Worm (Caenorhabditis elegans) whole organism, L3 larva: Measurements from ENCODE around the gene T03G11.10.

ENCODE experiments used
- aly-2 ChIP-seq: fragments of 150-350 bp; optimal IDR thresholded peaks from 2 replicates; lab custom pipeline; 2014; ENCODE audit warnings: missing biosample characterization, missing genetic modification characterization
- ama-1 ChIP-seq: fragments of 150-350 bp; optimal IDR thresholded peaks from 2 replicates; lab custom pipeline; 2018
- ceh-16 ChIP-seq: sonication (generic microtip); optimal IDR thresholded peaks from 2 replicates; lab custom pipeline; 2017; ENCODE audit warnings: missing biosample characterization, missing genetic modification characterization
- ceh-28 ChIP-seq: fragments of 150-350 bp; optimal IDR thresholded peaks from 2 replicates; lab custom pipeline; 2014; ENCODE audit warnings: missing biosample characterization, missing genetic modification reagents, missing genetic modification characterization
- ceh-9 ChIP-seq: sonication (generic microtip); optimal IDR thresholded peaks from 2 replicates; lab custom pipeline; 2018; ENCODE audit warnings: missing biosample characterization, missing genetic modification characterization
- daf-12 ChIP-seq: fragments of 150-350 bp; optimal IDR thresholded peaks from 2 replicates; lab custom pipeline; 2014; ENCODE audit warnings: missing biosample characterization, missing genetic modification reagents, missing genetic modification characterization
- egl-27 ChIP-seq: sonication (generic microtip); optimal IDR thresholded peaks from 4 replicates; lab custom pipeline; 2017; ENCODE audit warnings: missing biosample characterization, missing genetic modification reagents, missing genetic modification characterization
- egl-5 ChIP-seq: fragments of 150-350 bp; optimal IDR thresholded peaks from 2 replicates; lab custom pipeline; 2017; ENCODE audit warnings: missing biosample characterization, missing genetic modification reagents, missing genetic modification characterization, inconsistent platforms
- elt-1 ChIP-seq: fragments of 150-350 bp; optimal IDR thresholded peaks from 2 replicates; lab custom pipeline; 2014; ENCODE audit warnings: missing biosample characterization, missing genetic modification characterization
- elt-2 ChIP-seq: sonication (generic microtip); optimal IDR thresholded peaks from 2 replicates; lab custom pipeline; 2016; ENCODE audit warnings: missing genetic modification reagents, mild to moderate bottlenecking, missing genetic modification characterization, missing compliant biosample characterization
- elt-3 ChIP-seq, 3 experiments: fragments of 150-350 bp in 1 of 3; sonication (generic microtip) in 2 of 3; optimal IDR thresholded peaks; 2 replicates in 2 of 3; 4 replicates in 1 of 3; lab custom pipeline; 2014 to 2017; ENCODE audit warnings: missing biosample characterization in 3 of 3, missing genetic modification characterization in 3 of 3
- eor-1 ChIP-seq, 2 experiments: fragments of 150-350 bp; optimal IDR thresholded peaks; 2 replicates each; lab custom pipeline; 2014 to 2018; ENCODE audit warnings: missing biosample characterization in 2 of 2, missing genetic modification characterization in 2 of 2
- fkh-2 ChIP-seq: fragments of 150-350 bp; optimal IDR thresholded peaks from 2 replicates; lab custom pipeline; 2014; ENCODE audit warnings: missing biosample characterization, missing genetic modification reagents, missing genetic modification characterization
- hmg-11 ChIP-seq: sonication (generic microtip); optimal IDR thresholded peaks from 2 replicates; lab custom pipeline; 2016; ENCODE audit warnings: missing genetic modification characterization, missing compliant biosample characterization
- lin-15B ChIP-seq: fragments of 150-350 bp; optimal IDR thresholded peaks from 2 replicates; lab custom pipeline; 2014; ENCODE audit warnings: missing biosample characterization, missing genetic modification characterization
- lsy-12 ChIP-seq: sonication (generic microtip); optimal IDR thresholded peaks from 2 replicates; lab custom pipeline; 2016; ENCODE audit warnings: mild to moderate bottlenecking, missing genetic modification characterization, missing compliant biosample characterization
- mdl-1 ChIP-seq: fragments of 150-350 bp; optimal IDR thresholded peaks from 2 replicates; lab custom pipeline; 2014; ENCODE audit warnings: missing biosample characterization, missing genetic modification characterization
- mml-1 ChIP-seq: fragments of 150-350 bp; sonication (generic microtip); optimal IDR thresholded peaks from 3 replicates; lab custom pipeline; 2014; ENCODE audit warnings: missing biosample characterization, missing genetic modification characterization
- nfya-1 ChIP-seq: sonication (generic microtip); optimal IDR thresholded peaks from 2 replicates; lab custom pipeline; 2017; ENCODE audit warnings: missing genetic modification characterization, mild to moderate bottlenecking, missing compliant biosample characterization, antibody characterized with exemption, moderate library complexity; ENCODE audit not compliant: insufficient read depth
- nhr-11 ChIP-seq: fragments of 150-350 bp; optimal IDR thresholded peaks from 2 replicates; lab custom pipeline; 2014; ENCODE audit warnings: missing biosample characterization, missing genetic modification characterization
- nhr-12 ChIP-seq: fragments of 150-350 bp; optimal IDR thresholded peaks from 2 replicates; lab custom pipeline; 2014; ENCODE audit warnings: missing biosample characterization, missing genetic modification characterization
- nhr-23 ChIP-seq: fragments of 150-350 bp; optimal IDR thresholded peaks from 2 replicates; lab custom pipeline; 2014; ENCODE audit warnings: missing biosample characterization, missing genetic modification reagents, missing genetic modification characterization
- nhr-237 ChIP-seq: fragments of 150-350 bp; optimal IDR thresholded peaks from 2 replicates; lab custom pipeline; 2014; ENCODE audit warnings: missing biosample characterization, missing genetic modification characterization
- nhr-25 ChIP-seq: sonication (generic microtip); optimal IDR thresholded peaks from 2 replicates; lab custom pipeline; 2017; ENCODE audit warnings: missing biosample characterization, missing genetic modification characterization
- nhr-43 ChIP-seq: sonication (generic microtip); optimal IDR thresholded peaks from 2 replicates; lab custom pipeline; 2016; ENCODE audit warnings: mild to moderate bottlenecking, missing genetic modification characterization, missing compliant biosample characterization; ENCODE audit not compliant: poor library complexity, severe bottlenecking
- nhr-67 ChIP-seq: fragments of 150-350 bp; optimal IDR thresholded peaks from 2 replicates; lab custom pipeline; 2014; ENCODE audit warnings: missing biosample characterization, missing genetic modification characterization
- pha-4 ChIP-seq: fragments of 150-350 bp; optimal IDR thresholded peaks from 2 replicates; lab custom pipeline; 2014; ENCODE audit warnings: missing biosample characterization, missing genetic modification reagents, missing genetic modification characterization
- sea-2 ChIP-seq: fragments of 150-350 bp; sonication (generic microtip); optimal IDR thresholded peaks from 4 replicates; lab custom pipeline; 2014; ENCODE audit warnings: missing biosample characterization, missing genetic modification reagents, missing genetic modification characterization
- skn-1 ChIP-seq: fragments of 150-350 bp; optimal IDR thresholded peaks from 2 replicates; lab custom pipeline; 2014; ENCODE audit warnings: missing biosample characterization, missing genetic modification characterization
- snpc-4 ChIP-seq: fragments of 150-350 bp; optimal IDR thresholded peaks from 2 replicates; lab custom pipeline; 2014; ENCODE audit warnings: missing biosample characterization, missing genetic modification characterization
- tbx-2 ChIP-seq: sonication (generic microtip); optimal IDR thresholded peaks from 2 replicates; lab custom pipeline; 2016; ENCODE audit warnings: mild to moderate bottlenecking, missing genetic modification characterization, missing compliant biosample characterization
- unc-39 ChIP-seq: sonication (generic microtip); optimal IDR thresholded peaks from 4 replicates; lab custom pipeline; 2017; ENCODE audit warnings: missing biosample characterization, missing genetic modification characterization
- ztf-11 ChIP-seq: fragments of 150-350 bp; optimal IDR thresholded peaks from 2 replicates; lab custom pipeline; 2014; ENCODE audit warnings: missing biosample characterization, missing genetic modification characterization

Gene T03G11.10

DNA sequence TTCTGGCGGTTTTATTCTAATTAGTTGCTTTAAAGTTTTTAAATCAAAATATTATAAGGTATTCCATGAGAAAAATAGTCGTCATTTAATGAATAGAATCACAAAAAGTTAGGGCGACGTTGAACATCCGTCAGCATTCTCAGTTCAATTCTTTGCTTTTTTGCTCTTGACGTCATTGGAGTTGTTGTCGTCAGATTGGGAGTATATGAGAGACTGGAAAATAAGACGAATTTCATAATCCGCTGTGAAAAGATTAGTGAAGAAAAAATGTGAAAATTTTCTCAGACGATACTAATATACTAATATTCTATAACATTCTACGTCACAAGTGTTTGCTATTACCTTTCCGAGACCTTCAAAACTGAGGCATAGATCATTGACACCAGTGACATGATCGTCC, 19.6 kb downstream of the T03G11.10 start:
- TF ChIP-seq nhr-25 (tag; lab: Kevin White, UChicago) (no peak), aly-2 (tag; lab: Kevin White, UChicago) (no peak), egl-5 (tag; lab: Kevin White, UChicago) (no peak), tbx-2 (tag; lab: Kevin White, UChicago) (no peak), lin-15B (no peak), sea-2 (GFP tag; lab: Kevin White, UChicago) (no peak), elt-3 (tag; optimal IDR thresholded peaks at IDR 0.05; lab: Kevin White, UChicago) (no peak), nhr-23 (tag; lab: Kevin White, UChicago) (no peak), ceh-9 (tag; lab: Kevin White, UChicago) (no peak), eor-1 (tag; optimal IDR thresholded peaks at IDR 0.05; lab: Kevin White, UChicago) (no peak), elt-1 (tag; lab: Kevin White, UChicago) (no peak), daf-12 (tag; lab: Kevin White, UChicago) (no peak), mml-1 (tag; lab: Kevin White, UChicago) (no peak), skn-1 (tag; lab: Kevin White, UChicago) (no peak), fkh-2 (tag; lab: Kevin White, UChicago) (no peak), nhr-11 (tag; lab: Kevin White, UChicago) (no peak), ceh-16 (tag; lab: Kevin White, UChicago) (no peak), nhr-12 (tag; lab: Kevin White, UChicago) (no peak), egl-27 (no peak)

- TF ChIP-seq ztf-11 (no peak), nhr-23 (tag; lab: Kevin White, UChicago) (peak; percentile 84), sea-2 (GFP tag; lab: Kevin White, UChicago) (no peak), ceh-28 (tag; lab: Kevin White, UChicago) (no peak), eor-1 (tag; optimal IDR thresholded peaks at IDR 0.05; lab: Kevin White, UChicago) (no peak), lin-15B (no peak), nhr-67 (no peak)
Observed at ce11 chrX:5150389-5150788, 20.6 kb downstream of the T03G11.10 start, which contains the start of gene dpy-8. Gene dpy-8, minus strand, starts transcription at chrX:5150476.

ce11 chrX:5147918-5148317, 23.1 kb downstream of the T03G11.10 start, which contains the start of gene C31H2.14:
Gene C31H2.14, plus strand, starts transcription at chrX:5148218.
- TF ChIP-seq nhr-11 (tag; lab: Kevin White, UChicago) (no peak), sea-2 (GFP tag; lab: Kevin White, UChicago) (no peak), snpc-4 (tag; lab: Kevin White, UChicago) (no peak), aly-2 (tag; lab: Kevin White, UChicago) (no peak), elt-2 (tag; lab: Kevin White, UChicago) (no peak), nhr-43 (tag; lab: Kevin White, UChicago) (peak; percentile 49), ama-1 (lab: Kevin White, UChicago) (no peak), mdl-1 (tag; lab: Kevin White, UChicago) (no peak), nfya-1 (tag; lab: Kevin White, UChicago) (no peak), nhr-237 (tag; lab: Kevin White, UChicago) (no peak), daf-12 (tag; lab: Kevin White, UChicago) (no peak), elt-3 (tag; optimal IDR thresholded peaks at IDR 0.05; lab: Kevin White, UChicago) (no peak), hmg-11 (tag; lab: Kevin White, UChicago) (no peak), nhr-23 (tag; lab: Kevin White, UChicago) (peak; percentile 75)

DNA sequence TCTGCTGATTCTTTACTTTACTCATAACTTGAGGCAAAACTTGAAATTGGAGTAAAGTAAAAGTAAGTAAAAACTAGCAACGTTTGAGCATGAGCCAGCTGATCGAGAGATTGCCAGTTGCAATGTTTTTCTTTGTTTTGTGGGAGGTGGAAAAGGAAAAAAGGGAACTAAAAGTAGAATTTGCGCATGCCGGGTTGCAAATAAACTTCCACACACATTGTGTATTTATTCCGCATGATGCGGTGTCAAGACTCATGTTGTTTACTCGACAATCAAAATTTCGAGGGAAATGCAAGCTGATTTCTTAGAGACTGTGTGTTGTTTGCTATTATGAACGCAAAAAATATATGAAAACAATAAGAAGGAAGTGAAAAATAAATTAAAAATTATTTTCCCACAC, 28.6 kb downstream of the T03G11.10 start:
- no peak for TF ChIP-seq aly-2 (tag; lab: Kevin White, UChicago)
- TF ChIP-seq egl-5 (tag; lab: Kevin White, UChicago): no peak
- TF ChIP-seq tbx-2 (tag; lab: Kevin White, UChicago): no peak
- TF ChIP-seq pha-4: peak; percentile 88
- no peak for TF ChIP-seq lsy-12 (tag; lab: Kevin White, UChicago)

- TF ChIP-seq unc-39 (tag; lab: Kevin White, UChicago) (no peak), hmg-11 (tag; lab: Kevin White, UChicago) (peak; percentile 76), ama-1 (lab: Kevin White, UChicago) (no peak), nfya-1 (tag; lab: Kevin White, UChicago) (peak; percentile 43)
Observed at ce11 chrX:5140177-5140576, 30.8 kb downstream of the T03G11.10 start.
